Fruit fly (Drosophila melanogaster): ENCODE measurements around the gene NLaz.

NLaz gene

DNA sequence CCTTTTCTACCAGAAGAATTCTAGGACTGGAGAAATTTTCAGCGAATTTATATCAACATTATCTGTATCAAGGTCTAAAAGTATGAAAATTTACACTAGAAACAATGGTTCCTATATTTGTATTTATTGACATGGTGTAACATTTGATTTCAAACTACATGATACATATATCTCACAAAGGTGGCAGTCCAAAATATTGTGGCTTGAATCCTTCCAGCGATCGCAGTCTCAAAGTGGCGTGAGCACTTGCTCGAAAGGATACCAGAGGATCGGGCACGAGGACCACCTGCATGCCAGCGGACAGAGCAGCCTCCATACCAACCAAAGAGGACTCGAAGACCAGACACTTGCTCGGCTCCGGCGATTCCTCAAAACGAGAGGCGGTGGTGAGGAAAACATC, 7.6 kb downstream of the NLaz start, which contains the start of gene CG5561:
CG5561 (minus strand) TSS at position 101 of the 400 bp plus-strand sequence.
- TF ChIP-seq CG9948 (tag; optimal IDR thresholded peaks at IDR 0.05): no peak
- no peak for TF ChIP-seq CG17806 (tag; optimal IDR thresholded peaks at IDR 0.05)
- TF ChIP-seq EcR (GFP tag; optimal IDR thresholded peaks at IDR 0.05): no peak
- no peak for TF ChIP-seq CG8159 (tag; optimal IDR thresholded peaks at IDR 0.05)

DNA sequence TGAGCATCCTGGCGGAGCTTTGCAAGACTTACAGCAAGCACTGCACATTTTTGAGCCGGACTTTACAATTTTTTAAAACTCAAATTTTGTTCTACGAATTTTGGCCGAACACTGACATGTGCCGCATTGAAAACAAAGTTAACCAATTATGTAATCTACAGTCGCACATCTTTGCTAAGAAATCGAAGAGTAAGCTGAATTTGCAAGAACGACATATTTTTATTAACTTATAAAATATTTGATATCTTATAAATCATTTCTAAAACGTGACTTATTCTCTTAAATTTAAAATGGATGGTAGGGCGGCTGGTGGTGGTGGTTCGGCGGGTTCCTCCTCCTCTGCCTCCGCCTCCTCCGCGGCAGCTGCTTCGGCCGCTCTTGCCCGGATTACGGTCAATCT, 8.9 kb downstream of the NLaz start, which contains the start of gene CG5556:
CG5556 (minus strand) TSS at position 101 of the 400 bp plus-strand sequence.
- TF ChIP-seq Pif1B (GFP tag; optimal IDR thresholded peaks at IDR 0.05) (no peak), CG9948 (tag; optimal IDR thresholded peaks at IDR 0.05) (no peak), CG14655 (GFP tag; optimal IDR thresholded peaks at IDR 0.05) (no peak), CG4496 (GFP tag; IDR thresholded peaks at IDR 0.05) (no peak), CG12605 (GFP tag; IDR thresholded peaks at IDR 0.05) (no peak), CG13204 (GFP tag; optimal IDR thresholded peaks at IDR 0.05) (no peak), CG32121 (GFP tag; IDR thresholded peaks at IDR 0.05) (no peak), CG15710 (tag; optimal IDR thresholded peaks at IDR 0.05) (no peak), gl (tag; optimal IDR thresholded peaks at IDR 0.05) (no peak), CG8159 (tag; optimal IDR thresholded peaks at IDR 0.05) (no peak), CG10348 (GFP tag; IDR thresholded peaks at IDR 0.05) (no peak), rn (GFP tag; IDR thresholded peaks at IDR 0.05) (no peak), EcR (GFP tag; optimal IDR thresholded peaks at IDR 0.05) (no peak), Ets98B (GFP tag; IDR thresholded peaks at IDR 0.05) (no peak), CG8301 (tag; optimal IDR thresholded peaks at IDR 0.05) (no peak), fd96Ca (GFP tag; IDR thresholded peaks at IDR 0.05) (no peak), CG17806 (tag; optimal IDR thresholded peaks at IDR 0.05) (no peak), Snoo (tag; optimal IDR thresholded peaks at IDR 0.05) (no peak), CG34367 (tag; optimal IDR thresholded peaks at IDR 0.05) (no peak), Pif1A (GFP tag; optimal IDR thresholded peaks at IDR 0.05) (no peak)

DNA sequence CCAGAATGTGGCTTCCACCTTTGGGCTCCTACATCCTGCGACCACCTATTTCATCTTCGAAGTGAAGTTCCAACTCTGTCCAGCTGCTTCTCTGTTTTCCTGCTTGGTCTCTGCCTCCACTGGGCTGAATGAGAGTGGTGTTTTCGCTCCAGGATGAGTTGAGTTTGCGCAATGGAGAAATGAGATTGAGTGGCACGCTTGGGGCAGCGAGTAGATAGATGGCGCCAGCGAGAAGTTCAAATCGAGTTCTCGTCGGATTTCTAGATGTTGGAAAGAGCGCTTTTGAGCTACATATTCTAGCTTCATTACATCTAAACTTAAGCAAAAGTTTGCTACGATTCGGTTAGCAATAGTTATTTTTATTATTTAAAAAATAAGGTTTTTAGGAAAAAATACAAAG, 15.6 kb downstream of the NLaz start:
- TF ChIP-seq D1 (tag; optimal IDR thresholded peaks at IDR 0.05) (no peak), Snoo (tag; optimal IDR thresholded peaks at IDR 0.05) (no peak), EcR (GFP tag; optimal IDR thresholded peaks at IDR 0.05) (no peak), CG8159 (tag; optimal IDR thresholded peaks at IDR 0.05) (no peak), CG15710 (tag; optimal IDR thresholded peaks at IDR 0.05) (no peak)

DNA sequence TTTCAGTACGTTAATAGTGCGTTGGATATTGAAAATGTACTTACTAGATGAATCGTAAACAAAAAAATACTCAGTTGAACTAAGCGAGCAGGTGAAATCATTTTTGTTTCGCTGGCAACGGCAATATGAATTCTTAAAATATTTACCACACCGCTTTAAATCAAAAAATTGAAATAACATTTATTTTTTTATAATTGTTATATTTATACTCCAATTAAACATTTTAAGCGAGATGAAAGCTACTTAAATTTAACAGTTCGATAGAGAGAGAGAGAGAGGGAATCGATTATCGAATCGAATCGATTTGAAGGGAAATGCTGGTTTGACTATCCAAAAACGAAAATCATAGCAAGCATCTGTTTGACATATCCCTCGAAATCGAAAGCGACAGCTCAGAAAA, 17.6 kb downstream of the NLaz start, which contains the start of the genes CG33922 and Cdlc2:
CG33922 (minus strand) TSS at position 101 of the 400 bp plus-strand sequence.
Cdlc2 (plus strand) TSS at position 330 of the 400 bp plus-strand sequence.
- TF ChIP-seq CG8301 (tag; optimal IDR thresholded peaks at IDR 0.05) (no peak), Snoo (tag; optimal IDR thresholded peaks at IDR 0.05) (no peak), EcR (GFP tag; optimal IDR thresholded peaks at IDR 0.05) (no peak), CG4496 (GFP tag; IDR thresholded peaks at IDR 0.05) (no peak)

DNA sequence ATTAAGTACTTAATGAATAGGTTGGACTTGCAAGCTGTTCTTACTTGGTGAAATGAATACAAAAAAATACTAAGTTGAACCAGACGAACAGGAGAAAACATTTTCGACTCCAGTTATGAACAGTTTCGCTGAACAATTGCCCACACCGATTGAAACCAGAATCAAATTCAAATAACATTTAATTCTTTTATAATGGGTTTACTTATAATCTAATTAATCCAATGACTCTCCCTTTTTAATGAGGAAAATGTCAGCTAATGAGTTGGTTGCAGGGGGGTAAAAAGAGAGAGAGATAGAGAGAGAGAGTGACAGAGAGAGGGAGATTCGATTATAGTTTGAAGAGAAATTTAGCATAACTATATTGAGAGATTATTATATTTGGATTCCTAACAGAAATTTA, 19.6 kb downstream of the NLaz start, which contains the start of gene CG33923:
CG33923 (minus strand) TSS at position 101 of the 400 bp plus-strand sequence.
- no peak for TF ChIP-seq CG12605 (GFP tag; IDR thresholded peaks at IDR 0.05)
- TF ChIP-seq EcR (GFP tag; optimal IDR thresholded peaks at IDR 0.05): no peak
- TF ChIP-seq CG4496 (GFP tag; IDR thresholded peaks at IDR 0.05): no peak
- TF ChIP-seq Pif1B (GFP tag; optimal IDR thresholded peaks at IDR 0.05): no peak
- TF ChIP-seq CG34367 (tag; optimal IDR thresholded peaks at IDR 0.05): no peak
- TF ChIP-seq CG8301 (tag; optimal IDR thresholded peaks at IDR 0.05): no peak
- TF ChIP-seq Pif1A (GFP tag; optimal IDR thresholded peaks at IDR 0.05): no peak
- TF ChIP-seq CG14655 (GFP tag; optimal IDR thresholded peaks at IDR 0.05): no peak
- no peak for TF ChIP-seq Snoo (tag; optimal IDR thresholded peaks at IDR 0.05)

DNA sequence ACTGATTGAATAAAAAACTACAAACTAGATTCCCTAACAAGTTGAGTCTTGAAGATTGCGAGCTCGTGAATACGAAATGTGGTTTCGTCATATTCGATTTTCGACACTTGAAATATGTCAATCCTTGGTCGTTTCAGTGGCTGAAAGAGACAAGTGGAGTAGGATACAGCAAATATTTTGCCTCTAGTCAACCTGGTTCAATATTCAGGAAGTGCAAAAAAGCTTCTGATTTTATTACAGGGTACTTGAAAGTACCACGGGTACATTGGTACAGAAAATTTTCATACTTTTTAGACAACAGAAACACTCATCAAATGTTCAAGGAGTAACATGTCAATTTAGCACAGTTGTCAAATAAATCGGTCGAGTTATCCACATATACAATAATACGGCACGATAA, 27.8 kb downstream of the NLaz start, which contains the start of gene CG5440:
CG5440 (plus strand) TSS at position 301 of the 400 bp plus-strand sequence.
- no peak for TF ChIP-seq CG14655 (GFP tag; optimal IDR thresholded peaks at IDR 0.05)
- TF ChIP-seq rn (GFP tag; IDR thresholded peaks at IDR 0.05): no peak
- TF ChIP-seq Ets98B (GFP tag; IDR thresholded peaks at IDR 0.05): no peak

DNA sequence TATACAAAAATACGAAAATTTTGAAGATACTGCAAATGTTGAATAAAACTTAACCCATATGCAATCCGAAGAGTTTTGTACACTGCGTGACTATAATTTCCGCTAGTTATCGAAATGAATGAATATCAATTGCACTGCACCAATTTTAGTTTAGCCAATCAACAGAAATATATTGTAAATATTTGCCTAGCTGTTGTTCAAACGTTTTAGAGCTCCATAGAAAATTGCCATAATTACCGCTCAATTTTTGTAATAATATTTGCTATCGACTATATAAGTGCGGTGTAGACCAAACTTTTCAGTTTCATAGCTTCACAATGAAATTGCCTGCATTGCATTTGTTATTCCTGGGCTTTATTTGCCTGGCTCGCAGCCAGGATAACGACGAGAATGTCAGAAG, 32.8 kb downstream of the NLaz start, which contains the start of gene a5:
a5 (plus strand) TSS at position 301 of the 400 bp plus-strand sequence.
- TF ChIP-seq CG32121 (GFP tag; IDR thresholded peaks at IDR 0.05) (no peak), CG12605 (GFP tag; IDR thresholded peaks at IDR 0.05) (no peak), EcR (GFP tag; optimal IDR thresholded peaks at IDR 0.05) (no peak), rn (GFP tag; IDR thresholded peaks at IDR 0.05) (no peak), Ets98B (GFP tag; IDR thresholded peaks at IDR 0.05) (no peak), CG8159 (tag; optimal IDR thresholded peaks at IDR 0.05) (no peak), CG15710 (tag; optimal IDR thresholded peaks at IDR 0.05) (no peak), CG8301 (tag; optimal IDR thresholded peaks at IDR 0.05) (no peak), CG4496 (GFP tag; IDR thresholded peaks at IDR 0.05) (no peak), CG34367 (tag; optimal IDR thresholded peaks at IDR 0.05) (no peak)

DNA sequence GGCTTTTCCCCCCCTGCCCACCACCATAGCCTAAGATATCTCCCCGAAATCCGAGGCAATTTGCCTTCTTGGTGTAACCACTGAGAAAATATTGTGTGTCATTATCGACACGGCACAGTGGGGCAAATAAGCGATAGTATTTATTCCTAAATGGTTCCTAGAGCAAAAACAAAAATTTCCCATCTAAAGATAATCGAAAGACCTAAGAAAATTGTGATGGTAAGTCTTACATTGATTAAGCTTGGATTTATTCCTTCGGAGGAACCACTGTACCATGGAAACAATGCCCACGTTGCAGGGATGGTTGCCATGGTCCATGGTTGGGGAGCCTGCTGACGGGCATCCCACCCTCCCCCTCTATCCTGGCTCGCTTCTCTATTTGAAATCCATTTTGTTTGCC, 45.2 kb downstream of the NLaz start:
- TF ChIP-seq CG8159 (tag; optimal IDR thresholded peaks at IDR 0.05) (peak; percentile 6), EcR (GFP tag; optimal IDR thresholded peaks at IDR 0.05) (no peak)

All from whole organism, pupa.